Fruit fly (Drosophila melanogaster) whole organism, embryonic: Measurements from ENCODE around the gene CG32170.

ENCODE experiments used
- Adf1 ChIP-seq: fragments of 200-800 bp; sonication (Bioruptor generic); IDR thresholded peaks from 2 replicates; pipeline ENCODE4 v1.3.6; 2022; ENCODE audit warnings: missing biosample characterization, missing genetic modification characterization
- BtbVII ChIP-seq: fragments of 200-800 bp; sonication (Bioruptor generic); optimal IDR thresholded peaks from 3 replicates; lab custom pipeline; 2017; ENCODE audit warnings: missing biosample characterization, mild to moderate bottlenecking, missing genetic modification characterization
- CG11085 ChIP-seq: fragments of 200-800 bp; sonication (Bioruptor generic); IDR thresholded peaks from 2 replicates; pipeline ENCODE4 v1.3.6; 2022; ENCODE audit warnings: missing biosample characterization, missing genetic modification characterization
- CG11696 ChIP-seq: fragments of 200-800 bp; sonication (Bioruptor generic); IDR thresholded peaks from 2 replicates; pipeline ENCODE4 v1.3.6; 2022; ENCODE audit warnings: missing biosample characterization, missing genetic modification characterization
- CG12744 ChIP-seq: fragments of 200-800 bp; sonication (Bioruptor generic); optimal IDR thresholded peaks from 2 replicates; lab custom pipeline; 2016; ENCODE audit warnings: missing biosample characterization, missing genetic modification characterization
- CG13296 ChIP-seq: fragments of 200-800 bp; sonication (Bioruptor generic); optimal IDR thresholded peaks from 3 replicates; lab custom pipeline; 2018; ENCODE audit warnings: missing biosample characterization, mild to moderate bottlenecking, missing genetic modification characterization
- CG14441 ChIP-seq: fragments of 200-800 bp; sonication (Bioruptor generic); IDR thresholded peaks from 2 replicates; pipeline ENCODE4 v1.3.6; 2022; ENCODE audit warnings: missing biosample characterization, missing genetic modification characterization
- CG15479 ChIP-seq: fragments of 200-800 bp; sonication (Bioruptor generic); optimal IDR thresholded peaks from 3 replicates; lab custom pipeline; 2019; ENCODE audit warnings: missing biosample characterization, mild to moderate bottlenecking, missing genetic modification characterization, moderate library complexity
- CG15601 ChIP-seq: fragments of 200-800 bp; sonication (Bioruptor generic); optimal IDR thresholded peaks from 3 replicates; lab custom pipeline; 2019; ENCODE audit warnings: missing biosample characterization, mild to moderate bottlenecking, missing genetic modification characterization, moderate library complexity
- CG17385 ChIP-seq: fragments of 200-800 bp; sonication (Bioruptor generic); optimal IDR thresholded peaks from 3 replicates; lab custom pipeline; 2018; ENCODE audit warnings: missing biosample characterization, mild to moderate bottlenecking, missing genetic modification characterization
- CG17912 ChIP-seq: fragments of 200-800 bp; sonication (Bioruptor generic); optimal IDR thresholded peaks from 2 replicates; lab custom pipeline; 2018; ENCODE audit warnings: missing biosample characterization, mild to moderate bottlenecking, missing genetic modification characterization
- CG2116 ChIP-seq: fragments of 200-800 bp; sonication (Bioruptor generic); optimal IDR thresholded peaks from 3 replicates; lab custom pipeline; 2018; ENCODE audit warnings: missing biosample characterization, mild to moderate bottlenecking, missing genetic modification characterization
- CG2120 ChIP-seq: fragments of 200-800 bp; sonication (Bioruptor generic); optimal IDR thresholded peaks from 3 replicates; lab custom pipeline; 2016; ENCODE audit warnings: missing biosample characterization, missing genetic modification characterization
- CG3065 ChIP-seq: fragments of 200-800 bp; sonication (Bioruptor generic); optimal IDR thresholded peaks from 2 replicates; lab custom pipeline; 2016; ENCODE audit warnings: missing biosample characterization, missing genetic modification characterization
- CG31388 ChIP-seq: fragments of 200-800 bp; sonication (Bioruptor generic); optimal IDR thresholded peaks from 2 replicates; lab custom pipeline; 2016; ENCODE audit warnings: missing biosample characterization, missing genetic modification characterization
- CG4360 ChIP-seq: fragments of 200-800 bp; sonication (Bioruptor generic); IDR thresholded peaks from 2 replicates; pipeline ENCODE4 v1.3.6; 2022; ENCODE audit warnings: missing biosample characterization, missing genetic modification characterization
- CG4854 ChIP-seq: fragments of 200-800 bp; sonication (Bioruptor generic); optimal IDR thresholded peaks from 2 replicates; lab custom pipeline; 2016; ENCODE audit warnings: missing biosample characterization, missing genetic modification characterization, inconsistent platforms
- CG6813 ChIP-seq: fragments of 200-800 bp; sonication (Bioruptor generic); optimal IDR thresholded peaks from 2 replicates; lab custom pipeline; 2017; ENCODE audit warnings: missing biosample characterization, missing genetic modification characterization, mild to moderate bottlenecking, moderate library complexity, missing genetic modification reagents
- CG7271 ChIP-seq: fragments of 200-800 bp; sonication (Bioruptor generic); optimal IDR thresholded peaks from 2 replicates; lab custom pipeline; 2018; ENCODE audit warnings: missing biosample characterization, mild to moderate bottlenecking, missing genetic modification characterization, moderate library complexity
- CG7786 ChIP-seq: fragments of 200-800 bp; sonication (Bioruptor generic); optimal IDR thresholded peaks from 2 replicates; lab custom pipeline; 2016; ENCODE audit warnings: missing biosample characterization, missing genetic modification characterization
- CG7928 ChIP-seq: fragments of 200-800 bp; sonication (Bioruptor generic); optimal IDR thresholded peaks from 2 replicates; lab custom pipeline; 2017; ENCODE audit warnings: missing biosample characterization, mild to moderate bottlenecking, missing genetic modification characterization
- CG8089 ChIP-seq: fragments of 200-800 bp; sonication (Bioruptor generic); optimal IDR thresholded peaks from 3 replicates; lab custom pipeline; 2016; ENCODE audit warnings: missing biosample characterization, missing genetic modification characterization
- CkIIα-i1 ChIP-seq: fragments of 200-800 bp; sonication (Bioruptor generic); IDR thresholded peaks from 2 replicates; pipeline ENCODE4 v1.3.6; 2022; ENCODE audit warnings: missing biosample characterization, missing genetic modification characterization
- CrebB ChIP-seq: fragments of 200-800 bp; sonication (Bioruptor generic); optimal IDR thresholded peaks from 3 replicates; lab custom pipeline; 2018; ENCODE audit warnings: missing biosample characterization, mild to moderate bottlenecking, missing genetic modification characterization
- Dfd ChIP-seq, 2 experiments: fragments of >200 bp; optimal IDR thresholded peaks; 2 replicates each; lab custom pipeline; 2017; ENCODE audit warnings: missing biosample characterization in 2 of 2, missing genetic modification characterization in 2 of 2
- Dip3 ChIP-seq: fragments of 200-800 bp; sonication (Bioruptor generic); optimal IDR thresholded peaks from 3 replicates; lab custom pipeline; 2016; ENCODE audit warnings: missing biosample characterization, missing genetic modification characterization
- Doc3 ChIP-seq: fragments of 200-800 bp; sonication (Bioruptor generic); IDR thresholded peaks from 3 replicates; pipeline ENCODE4 v1.3.6; 2022; ENCODE audit warnings: missing biosample characterization, missing genetic modification characterization; ENCODE audit not compliant: partially characterized antibody
- Ets65A ChIP-seq: fragments of 200-800 bp; sonication (Bioruptor generic); peaks from one replicate; lab custom pipeline; 2016; ENCODE audit warnings: missing biosample characterization, missing genetic modification characterization
- Fer1 ChIP-seq: fragments of 200-800 bp; sonication (Bioruptor generic); optimal IDR thresholded peaks from 2 replicates; lab custom pipeline; 2017; ENCODE audit warnings: missing biosample characterization, mild to moderate bottlenecking, missing genetic modification characterization
- Gsc ChIP-seq: fragments of 200-800 bp; sonication (Bioruptor generic); IDR thresholded peaks from 2 replicates; pipeline ENCODE4 v1.3.6; 2022; ENCODE audit warnings: missing biosample characterization, missing genetic modification characterization
- Meics ChIP-seq: fragments of 200-800 bp; sonication (Bioruptor generic); optimal IDR thresholded peaks from 2 replicates; lab custom pipeline; 2017; ENCODE audit warnings: missing biosample characterization, mild to moderate bottlenecking, missing genetic modification characterization
- NFAT ChIP-seq: fragments of 200-800 bp; sonication (Bioruptor generic); IDR thresholded peaks from 2 replicates; pipeline ENCODE4 v1.3.6; 2022; ENCODE audit warnings: missing biosample characterization, missing genetic modification characterization
- Nf-YA ChIP-seq: fragments of 200-800 bp; sonication (Bioruptor generic); IDR thresholded peaks from 2 replicates; pipeline ENCODE4 v1.3.6; 2022; ENCODE audit warnings: missing biosample characterization, missing genetic modification characterization
- NfI ChIP-seq: fragments of 200-800 bp; sonication (Bioruptor generic); optimal IDR thresholded peaks from 3 replicates; lab custom pipeline; 2018; ENCODE audit warnings: missing biosample characterization, mild to moderate bottlenecking, missing genetic modification characterization, moderate library complexity
- Optix ChIP-seq: fragments of 200-800 bp; sonication (Bioruptor generic); IDR thresholded peaks from 3 replicates; pipeline ENCODE4 v1.3.6; 2022; ENCODE audit warnings: missing biosample characterization, missing genetic modification characterization
- Xbp1 ChIP-seq: fragments of 200-800 bp; sonication (Bioruptor generic); optimal IDR thresholded peaks from 3 replicates; lab custom pipeline; 2016; ENCODE audit warnings: missing biosample characterization, mild to moderate bottlenecking, missing genetic modification characterization
- cwo ChIP-seq: fragments of 200-800 bp; sonication (Bioruptor generic); optimal IDR thresholded peaks from 3 replicates; lab custom pipeline; 2017; ENCODE audit warnings: missing biosample characterization, missing genetic modification characterization, mild to moderate bottlenecking, moderate library complexity, missing genetic modification reagents
- dan ChIP-seq: fragments of 200-800 bp; sonication (Bioruptor generic); IDR thresholded peaks from 2 replicates; pipeline ENCODE4 v1.3.6; 2022; ENCODE audit warnings: missing biosample characterization, missing genetic modification characterization
- en ChIP-seq: fragments of 200-800 bp; sonication (Bioruptor generic); optimal IDR thresholded peaks from 2 replicates; lab custom pipeline; 2016; ENCODE audit warnings: missing biosample characterization, missing genetic modification characterization
- fd96Cb ChIP-seq: fragments of 200-800 bp; sonication (Bioruptor generic); optimal IDR thresholded peaks from 2 replicates; lab custom pipeline; 2018; ENCODE audit warnings: missing biosample characterization, mild to moderate bottlenecking, missing genetic modification characterization, moderate library complexity
- fu2 ChIP-seq: fragments of 200-800 bp; sonication (Bioruptor generic); optimal IDR thresholded peaks from 2 replicates; lab custom pipeline; 2016; ENCODE audit warnings: missing biosample characterization, missing genetic modification characterization
- ham ChIP-seq: fragments of 200-800 bp; sonication (Bioruptor generic); IDR thresholded peaks from 2 replicates; pipeline ENCODE4 v1.3.6; 2022; ENCODE audit warnings: missing biosample characterization, missing genetic modification characterization
- insv ChIP-seq, 2 experiments: fragments of 200-800 bp; sonication (Bioruptor generic); optimal IDR thresholded peaks; 3 replicates each; lab custom pipeline; 2016 to 2018; ENCODE audit warnings: missing biosample characterization in 2 of 2, missing genetic modification characterization in 2 of 2
- luna ChIP-seq: fragments of 200-800 bp; sonication (Bioruptor generic); optimal IDR thresholded peaks from 2 replicates; lab custom pipeline; 2016; ENCODE audit warnings: missing biosample characterization, missing genetic modification characterization
- mld ChIP-seq: fragments of 200-800 bp; sonication (Bioruptor generic); IDR thresholded peaks from 3 replicates; pipeline ENCODE4 v1.3.6; 2022; ENCODE audit warnings: missing biosample characterization, missing genetic modification characterization; ENCODE audit not compliant: partially characterized antibody
- odd ChIP-seq: fragments of 200-800 bp; sonication (Bioruptor generic); optimal IDR thresholded peaks from 2 replicates; lab custom pipeline; 2017; ENCODE audit warnings: missing biosample characterization, mild to moderate bottlenecking, missing genetic modification characterization
- org-1 ChIP-seq: fragments of 200-800 bp; sonication (Bioruptor generic); optimal IDR thresholded peaks from 2 replicates; lab custom pipeline; 2017; ENCODE audit warnings: missing biosample characterization, missing genetic modification characterization
- pho ChIP-seq: fragments of 200-800 bp; sonication (Bioruptor generic); optimal IDR thresholded peaks from 2 replicates; lab custom pipeline; 2016; ENCODE audit warnings: missing biosample characterization, missing genetic modification characterization
- prd ChIP-seq, 3 experiments: fragments of >200 bp in 2 of 3; fragments of 200-800 bp in 1 of 3; sonication (Bioruptor generic) in 1 of 3; optimal IDR thresholded peaks in 2 of 3; IDR thresholded peaks in 1 of 3; 2 replicates in 2 of 3; 3 replicates in 1 of 3; pipeline versions ENCODE4 v1.3.6 to Lab custom; 2017 to 2022; ENCODE audit warnings: missing biosample characterization in 1 of 3, missing genetic modification characterization in 1 of 3
- slp2 ChIP-seq: fragments of 200-800 bp; sonication (Bioruptor generic); optimal IDR thresholded peaks from 2 replicates; lab custom pipeline; 2016; ENCODE audit warnings: missing biosample characterization, missing genetic modification characterization
- sob ChIP-seq: fragments of 200-800 bp; sonication (Bioruptor generic); IDR thresholded peaks from 2 replicates; pipeline ENCODE4 v1.3.6; 2022; ENCODE audit warnings: missing biosample characterization, missing genetic modification characterization

The CG32170 gene

DNA sequence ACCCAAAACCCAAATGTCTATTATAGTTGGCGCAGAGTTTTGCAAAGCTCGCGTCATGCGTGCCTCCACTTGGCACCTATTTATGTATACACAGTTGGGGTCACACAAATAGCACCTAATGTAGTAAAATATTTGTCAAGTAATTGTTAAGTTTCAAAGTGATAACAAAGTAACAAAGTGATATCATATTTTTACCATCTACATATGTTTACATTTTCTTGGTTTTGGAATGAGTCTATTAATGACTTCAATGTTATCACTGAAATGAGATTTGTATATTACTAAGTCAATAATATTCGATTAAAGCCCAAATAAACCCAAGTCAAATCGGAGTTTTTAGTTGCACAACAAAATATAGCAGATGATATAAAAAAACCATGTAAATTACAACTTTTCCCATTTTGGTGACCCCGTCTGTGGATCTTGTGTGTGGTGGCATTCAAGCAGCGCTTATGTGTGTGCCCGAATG lies 4.6 kb upstream of the CG32170 start (continued):
- TF ChIP-seq mld (GFP tag; lab: Robert Waterston, UW) (no peak), fd96Cb (peak; percentile 72), fu2 (peak; percentile 41), prd (optimal IDR thresholded peaks at IDR 0.05; lab: Kevin White, UChicago) (no peak), prd (GFP tag; IDR thresholded peaks at IDR 0.05; lab: Robert Waterston, UW) (peak; percentile 41; the same call in 2 of the 3 replicates), en (GFP tag; lab: Kevin White, UChicago) (peak; percentile 41), Fer1 (GFP tag; lab: Kevin White, UChicago) (peak; percentile 84), ham (no peak), CG8089 (GFP tag; lab: Kevin White, UChicago) (peak; percentile 15), org-1 (GFP tag; lab: Kevin White, UChicago) (peak; percentile 84), Optix (no peak), CG2116 (GFP tag; lab: Kevin White, UChicago) (peak; percentile 11), Dfd (GFP tag; optimal IDR thresholded peaks at IDR 0.05; lab: Kevin White, UChicago) (no peak), BtbVII (GFP tag; lab: Kevin White, UChicago) (peak; percentile 57), CG15601 (tag; lab: Kevin White, UChicago) (peak; percentile 51), CG14441 (GFP tag; lab: Robert Waterston, UW) (no peak), dan (GFP tag; lab: Robert Waterston, UW) (no peak), NfI (GFP tag; lab: Kevin White, UChicago) (peak; percentile 57), CG7786 (peak; percentile 43), CG12744 (GFP tag; lab: Kevin White, UChicago) (no peak), CG13296 (GFP tag; lab: Kevin White, UChicago) (peak; percentile 82), Xbp1 (GFP tag; lab: Kevin White, UChicago) (peak; percentile 59), CG11085 (GFP tag; lab: Robert Waterston, UW) (no peak), Gsc (GFP tag; lab: Robert Waterston, UW) (no peak), CrebB (tag; lab: Kevin White, UChicago) (peak; percentile 54), CG15479 (GFP tag; lab: Kevin White, UChicago) (no peak), Meics (peak; percentile 78), slp2 (GFP tag; lab: Kevin White, UChicago) (no peak), CG2120 (GFP tag; lab: Kevin White, UChicago) (peak; percentile 80), CG11696 (GFP tag; lab: Robert Waterston, UW) (peak; percentile 77), CG4360 (no peak), luna (no peak), Nf-YA (GFP tag; lab: Robert Waterston, UW) (no peak), Doc3 (GFP tag; lab: Robert Waterston, UW) (no peak), CG4854 (GFP tag; lab: Kevin White, UChicago) (peak; percentile 29), CG7271 (tag; lab: Kevin White, UChicago) (no peak), odd (GFP tag; lab: Kevin White, UChicago) (peak; percentile 76), CG7928 (GFP tag; lab: Kevin White, UChicago) (peak; percentile 28), sob (GFP tag; lab: Robert Waterston, UW) (peak; percentile 39; the same call in 1 of the 2 replicates), Adf1 (0 out of 2 replicates have a peak, but pooled peaks have one; percentile 6), Dip3 (GFP tag; lab: Kevin White, UChicago) (peak; percentile 61), NFAT (GFP tag; lab: Robert Waterston, UW) (no peak), pho (peak; percentile 79), insv (GFP tag; optimal IDR thresholded peaks at IDR 0.05; lab: Kevin White, UChicago) (peak in 1 of 2 experiments; percentile 33), CkIIα-i1 (GFP tag; lab: Robert Waterston, UW) (no peak), CG6813 (peak; percentile 47), Ets65A (no peak), CG17912 (GFP tag; lab: Kevin White, UChicago) (no peak), CG17385 (GFP tag; lab: Kevin White, UChicago) (peak; percentile 73), cwo (GFP tag; lab: Kevin White, UChicago) (peak; percentile 64), CG3065 (GFP tag; lab: Kevin White, UChicago) (no peak), CG31388 (GFP tag; lab: Kevin White, UChicago) (peak; percentile 50)
